Worm (Caenorhabditis elegans) whole organism, late embryonic: ENCODE measurements around the gene sri-30.

Experiments
- pha-4 ChIP-seq: fragments of 150-350 bp; optimal IDR thresholded peaks from 2 replicates; lab custom pipeline; 2018; ENCODE audit warnings: missing biosample characterization, missing genetic modification reagents, missing genetic modification characterization
- rnt-1 ChIP-seq: sonication (generic microtip); optimal IDR thresholded peaks from 2 replicates; lab custom pipeline; 2016; ENCODE audit warnings: missing genetic modification characterization, missing compliant biosample characterization

DNA sequence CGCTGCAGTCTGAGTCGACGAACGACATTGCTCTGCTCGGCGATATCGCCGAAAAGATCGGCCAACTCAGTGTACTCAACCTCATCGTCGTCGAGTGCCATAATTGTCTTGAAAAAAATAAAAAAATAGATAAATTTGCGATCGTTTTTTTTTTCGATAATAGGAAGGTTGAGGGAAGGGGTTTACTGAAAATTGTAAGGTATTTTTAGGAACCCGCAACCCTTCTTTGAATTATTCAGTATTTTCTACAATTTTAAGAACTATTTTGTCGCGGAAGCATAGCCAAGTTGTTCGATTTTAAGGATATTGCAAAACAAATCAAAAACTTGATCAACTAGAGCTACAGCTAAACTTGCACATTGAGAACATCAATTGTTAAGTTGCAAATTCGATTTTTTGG lies 33.8 kb upstream of the sri-30 start, which contains the start of gene C41H7.9:
- TF ChIP-seq rnt-1 (tag; lab: Kevin White, UChicago), result no peak
- no peak for TF ChIP-seq pha-4 (tag; lab: Kevin White, UChicago)
